Worm (Caenorhabditis elegans): ENCODE data around the gene K02E7.12.
A peak's percentile ranks its signal among the peaks of the same experiment; 100 is the strongest.

The K02E7.12 gene

DNA sequence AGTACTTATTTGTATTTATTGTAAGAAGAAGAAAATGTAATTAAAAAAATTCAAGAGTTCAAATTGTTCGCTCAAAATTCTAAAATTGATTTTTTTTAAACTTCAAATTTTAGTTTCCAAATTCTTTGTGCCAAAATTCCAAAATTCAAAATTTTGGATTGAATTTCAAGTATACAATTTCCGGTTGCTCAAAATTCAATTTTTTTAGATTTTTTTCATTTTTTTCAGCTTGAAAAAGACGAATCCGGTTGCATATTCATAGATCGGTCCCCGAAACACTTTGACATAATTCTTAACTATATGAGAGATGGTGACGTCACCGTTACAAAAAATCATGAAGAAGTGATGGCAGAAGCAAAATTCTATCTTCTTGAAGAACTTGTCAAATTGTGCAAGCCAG lies 1.1 kb downstream of the K02E7.12 start, which contains the start of gene K02E7.4:
Gene K02E7.4 (plus strand): TSS at position 301 of the 400 bp plus-strand sequence.
- no peak for TF ChIP-seq Y53G8AR.9 (GFP tag; conservative IDR thresholded peaks at IDR 0.05)

DNA sequence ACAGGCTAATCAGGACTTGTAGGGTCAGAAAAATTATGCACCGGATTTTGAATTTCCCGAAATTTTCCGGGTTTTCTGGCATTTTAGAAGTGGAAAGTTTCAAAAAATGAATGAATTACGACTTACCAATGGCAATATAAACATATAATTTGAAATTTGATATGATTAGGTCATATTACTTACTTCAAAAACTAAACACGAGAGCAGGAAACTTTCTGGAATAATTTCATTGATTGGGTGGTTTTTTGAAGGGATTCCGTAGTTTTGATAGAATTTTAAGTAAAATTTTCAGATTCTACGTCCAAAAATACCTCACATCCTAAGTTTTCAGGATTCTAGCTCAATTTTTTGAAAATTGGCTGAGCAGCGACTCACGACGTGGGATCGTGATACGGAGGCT lies 4.4 kb downstream of the K02E7.12 start, which contains the start of gene K02E7.11:
Gene K02E7.11 (minus strand): TSS at position 101 of the 400 bp plus-strand sequence.
- no peak for TF ChIP-seq lsl-1 (GFP tag; optimal IDR thresholded peaks at IDR 0.05)
- TF ChIP-seq madf-10 (tag; optimal IDR thresholded peaks at IDR 0.05) = no peak
- no peak for TF ChIP-seq D2030.7 (GFP tag; IDR thresholded peaks at IDR 0.05)
- no peak for TF ChIP-seq C06A6.2 (GFP tag; conservative IDR thresholded peaks at IDR 0.05)
- no peak for TF ChIP-seq ekl-4 (GFP tag; IDR thresholded peaks at IDR 0.05)
- no peak for TF ChIP-seq B0336.3 (GFP tag; IDR thresholded peaks at IDR 0.05)
- no peak for TF ChIP-seq hrde-1 (tag; optimal IDR thresholded peaks at IDR 0.05; ENCODE audit: borderline replicate concordance)
- no peak for TF ChIP-seq cebp-2 (GFP tag; IDR thresholded peaks at IDR 0.05)
- TF ChIP-seq F10E7.11 (tag; optimal IDR thresholded peaks at IDR 0.05) = no peak

DNA sequence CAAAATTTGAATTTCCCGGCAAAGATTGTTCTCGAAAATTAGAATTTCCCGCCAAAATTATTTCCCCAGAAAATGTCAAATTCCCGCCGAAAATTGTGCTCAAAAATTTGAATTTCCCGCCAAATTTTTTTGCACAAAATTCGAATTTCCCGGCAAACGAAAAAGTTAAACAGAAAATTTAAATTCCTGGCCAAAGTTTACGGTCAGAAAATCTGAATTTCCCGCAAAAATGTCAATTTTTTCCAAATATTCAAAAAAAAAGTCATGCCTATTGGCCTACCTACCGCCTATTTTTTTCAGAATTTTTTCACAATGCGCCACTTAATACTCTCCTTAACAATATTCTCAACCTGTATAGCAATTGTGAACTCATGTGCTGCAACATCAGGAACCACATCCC lies 11.9 kb downstream of the K02E7.12 start, which contains the start of gene K02E7.1:
Gene K02E7.1 (plus strand): TSS at position 301 of the 400 bp plus-strand sequence.
- TF ChIP-seq die-1 (tag; optimal IDR thresholded peaks at IDR 0.05) = no peak
- TF ChIP-seq ztf-28 (GFP tag; IDR thresholded peaks at IDR 0.05) = no peak
- TF ChIP-seq snpc-4 (GFP tag; optimal IDR thresholded peaks at IDR 0.05) = no peak
- no peak for TF ChIP-seq snpc-4 (tag; optimal IDR thresholded peaks at IDR 0.05)
- no peak for TF ChIP-seq ceh-91 (GFP tag; IDR thresholded peaks at IDR 0.05)

DNA sequence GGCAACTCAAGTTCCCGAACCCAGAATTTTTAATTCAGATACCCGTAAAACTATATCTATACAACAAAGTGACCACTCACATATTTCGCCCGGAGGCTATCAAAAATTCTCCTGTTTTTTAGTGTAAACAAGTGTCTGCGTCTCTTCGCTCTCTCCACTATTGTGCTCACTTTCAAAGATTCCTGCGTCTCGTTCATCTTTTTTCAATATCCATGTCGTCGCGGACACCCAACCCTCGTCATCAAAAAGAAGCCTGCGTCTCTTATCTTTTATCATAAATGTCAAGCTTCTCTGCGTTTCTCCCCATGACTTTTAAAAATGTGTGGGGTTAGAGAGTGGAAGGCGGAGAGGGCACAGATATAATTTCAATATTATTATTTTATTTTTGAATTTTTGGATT lies 13.9 kb downstream of the K02E7.12 start:
- TF ChIP-seq dox-1 (GFP tag; IDR thresholded peaks at IDR 0.05) (no peak), sptf-2 (GFP tag; optimal IDR thresholded peaks at IDR 0.05) (no peak), hmg-1.2 (GFP tag; IDR thresholded peaks at IDR 0.05) (peak; percentile 79; the same call in 1 of the 2 replicates), nhr-27 (tag; optimal IDR thresholded peaks at IDR 0.05) (no peak), B0019.2 (GFP tag; conservative IDR thresholded peaks at IDR 0.05) (no peak), hrde-1 (tag; optimal IDR thresholded peaks at IDR 0.05; ENCODE audit: borderline replicate concordance) (no peak), die-1 (tag; optimal IDR thresholded peaks at IDR 0.05) (no peak), K12H6.12 (tag; optimal IDR thresholded peaks at IDR 0.05) (no peak), Y79H2A.3 (GFP tag; conservative IDR thresholded peaks at IDR 0.05) (no peak)

DNA sequence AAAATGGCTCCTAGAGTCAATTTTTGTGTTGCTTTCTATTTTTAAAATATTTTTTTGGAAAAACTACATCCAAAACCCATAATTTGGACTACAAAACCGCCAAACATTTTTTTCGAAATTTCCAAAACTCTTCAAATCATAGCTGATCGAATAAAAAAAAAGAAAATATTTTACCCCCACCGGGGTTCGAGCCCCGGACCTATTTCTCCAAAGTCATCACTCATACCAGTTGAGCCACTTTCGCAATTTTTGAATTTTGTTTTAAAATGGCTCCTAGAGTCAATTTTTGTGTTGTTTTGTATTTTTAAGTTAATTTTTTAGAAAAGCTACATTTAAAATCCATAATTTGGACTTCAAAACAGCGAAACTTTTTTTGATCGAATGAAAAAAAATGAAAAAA lies 14.6 kb downstream of the K02E7.12 start:
- peak; percentile 67 for TF ChIP-seq tbp1 (GFP tag; optimal IDR thresholded peaks at IDR 0.05)
- TF ChIP-seq B0261.1 (tag; optimal IDR thresholded peaks at IDR 0.05) = peak; percentile 11
- no peak for TF ChIP-seq rpc-1 (optimal IDR thresholded peaks at IDR 0.05)
- peak; percentile 59 for TF ChIP-seq rpc-1 (tag; optimal IDR thresholded peaks at IDR 0.05)
- TF ChIP-seq attf-3 (GFP tag; conservative IDR thresholded peaks at IDR 0.05) = no peak
- no peak for TF ChIP-seq B0019.2 (GFP tag; conservative IDR thresholded peaks at IDR 0.05)
- no peak for TF ChIP-seq lin-54 (GFP tag; optimal IDR thresholded peaks at IDR 0.05)

DNA sequence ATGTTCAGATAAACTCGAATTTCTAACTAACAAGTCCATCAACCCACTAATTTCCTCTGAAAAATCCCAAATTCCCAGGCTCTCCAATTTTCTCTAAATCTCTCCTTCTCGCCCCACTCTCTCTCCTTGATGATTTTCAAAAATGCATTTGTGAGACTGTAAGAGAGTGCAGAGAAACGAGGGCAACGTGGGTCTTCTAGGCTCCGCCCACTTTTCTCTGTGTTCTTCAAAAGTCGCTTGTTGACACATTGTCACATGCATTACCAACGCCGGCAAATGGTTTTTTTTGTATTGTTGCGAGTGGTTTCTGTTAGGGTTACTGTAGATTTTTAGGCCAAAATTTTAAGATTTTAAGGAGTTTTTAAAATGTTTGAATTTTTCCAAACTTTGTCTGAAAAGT lies 15.5 kb downstream of the K02E7.12 start:
- 0 out of 2 replicates have a peak, but pooled peaks have one; percentile 19 for TF ChIP-seq hmg-1.2 (GFP tag; IDR thresholded peaks at IDR 0.05)
- TF ChIP-seq dpl-1 (GFP tag; optimal IDR thresholded peaks at IDR 0.05) = no peak
- peak; percentile 35 for TF ChIP-seq ceh-27 (GFP tag; optimal IDR thresholded peaks at IDR 0.05)
- no peak for TF ChIP-seq ceh-100 (GFP tag; IDR thresholded peaks at IDR 0.05)
- TF ChIP-seq let-607 (tag; optimal IDR thresholded peaks at IDR 0.05) = no peak
